Worm (Caenorhabditis elegans) whole organism, L1 larva: Measurements from ENCODE around the gene rpl-26.

ENCODE experiments used
- elt-2 ChIP-seq: sonication (generic microtip); optimal IDR thresholded peaks from 2 replicates; lab custom pipeline; 2016; ENCODE audit warnings: missing genetic modification characterization, mild to moderate bottlenecking, inconsistent platforms, missing compliant biosample characterization, missing genetic modification reagents
- lin-13 ChIP-seq: fragments of 150-350 bp; optimal IDR thresholded peaks from 2 replicates; lab custom pipeline; 2014; ENCODE audit warnings: missing biosample characterization, missing genetic modification reagents, missing genetic modification characterization
- nhr-90 ChIP-seq: sonication (generic microtip); optimal IDR thresholded peaks from 2 replicates; lab custom pipeline; 2016; ENCODE audit warnings: mild to moderate bottlenecking, missing genetic modification characterization, missing compliant biosample characterization; ENCODE audit not compliant: poor library complexity
- pax-3 ChIP-seq: fragments of 200-800 bp; sonication (Bioruptor generic); optimal IDR thresholded peaks from 2 replicates; lab custom pipeline; 2018; ENCODE audit warnings: mild to moderate bottlenecking, missing genetic modification characterization, moderate library complexity, missing compliant biosample characterization

ce11 chrII:8587660-8588230 lies 14.8 kb upstream of the rpl-26 start:
- TF ChIP-seq elt-2 (no peak), nhr-90 (no peak), pax-3 (tag; lab: Kevin White, UChicago) (no peak), lin-13 (GFP tag; lab: Kevin White, UChicago) (no peak)
